Worm (Caenorhabditis elegans) whole organism, early embryonic: ENCODE measurements around the gene gcn-1.

Source experiments
- B0310.2 ChIP-seq: sonication (generic microtip); optimal IDR thresholded peaks from 2 replicates; lab custom pipeline; 2016; ENCODE audit warnings: mild to moderate bottlenecking, missing genetic modification characterization, missing compliant biosample characterization
- aly-1 ChIP-seq: sonication (generic microtip); optimal IDR thresholded peaks from 2 replicates; lab custom pipeline; 2016; ENCODE audit warnings: missing genetic modification characterization, missing compliant biosample characterization
- ama-1 ChIP-seq: fragments of 150-350 bp; optimal IDR thresholded peaks from 2 replicates; lab custom pipeline; 2014
- ceh-13 ChIP-seq: fragments of 200-800 bp; sonication (Bioruptor generic); optimal IDR thresholded peaks from 2 replicates; lab custom pipeline; 2018; ENCODE audit warnings: mild to moderate bottlenecking, missing genetic modification characterization, missing compliant biosample characterization
- ceh-36 ChIP-seq: sonication (generic microtip); optimal IDR thresholded peaks from 2 replicates; lab custom pipeline; 2016; ENCODE audit warnings: missing genetic modification characterization, inconsistent platforms, missing compliant biosample characterization
- ets-7 ChIP-seq: sonication (generic microtip); optimal IDR thresholded peaks from 2 replicates; lab custom pipeline; 2016; ENCODE audit warnings: missing genotype, missing genetic modification characterization, missing compliant biosample characterization
- flt-1 ChIP-seq: fragments of 200-800 bp; sonication (Bioruptor generic); IDR thresholded peaks from 2 replicates; pipeline ENCODE4 v1.3.6; 2022; ENCODE audit warnings: missing genetic modification characterization, missing compliant biosample characterization
- hnd-1 ChIP-seq: sonication (generic microtip); optimal IDR thresholded peaks from 2 replicates; lab custom pipeline; 2016; ENCODE audit warnings: missing genetic modification characterization, missing compliant biosample characterization
- pes-1 ChIP-seq: fragments of 200-800 bp; sonication (Bioruptor generic); IDR thresholded peaks from 2 replicates; pipeline ENCODE4 v1.3.6; 2022; ENCODE audit warnings: missing genetic modification reagents, missing genetic modification characterization, missing compliant biosample characterization
- scrt-1 ChIP-seq: fragments of 200-800 bp; sonication (Bioruptor generic); IDR thresholded peaks from 2 replicates; pipeline ENCODE4 v1.3.6; 2022; ENCODE audit warnings: missing genetic modification characterization, missing compliant biosample characterization
- sea-1 ChIP-seq: fragments of 200-800 bp; sonication (Bioruptor generic); conservative IDR thresholded peaks from 2 replicates; pipeline ENCODE4 v1.3.6; 2022; ENCODE audit warnings: missing genetic modification characterization, missing compliant biosample characterization
- tbx-11 ChIP-seq: fragments of 200-800 bp; sonication (Bioruptor generic); IDR thresholded peaks from 2 replicates; pipeline ENCODE4 v1.3.6; 2022; ENCODE audit warnings: missing genetic modification characterization, missing compliant biosample characterization
- tbx-37 ChIP-seq: fragments of 200-800 bp; sonication (Bioruptor generic); conservative IDR thresholded peaks from 2 replicates; pipeline ENCODE4 v1.3.6; 2022; ENCODE audit warnings: missing genetic modification reagents, missing genetic modification characterization, missing compliant biosample characterization
- tra-4 ChIP-seq: sonication (generic microtip); optimal IDR thresholded peaks from 2 replicates; lab custom pipeline; 2017; ENCODE audit warnings: missing genetic modification characterization, missing compliant biosample characterization

- TF ChIP-seq aly-1 (tag; lab: Kevin White, UChicago) (no peak), ets-7 (tag; lab: Kevin White, UChicago) (no peak), ama-1 (lab: Kevin White, UChicago) (no peak), ceh-13 (GFP tag; lab: Kevin White, UChicago) (no peak), ceh-36 (tag; lab: Kevin White, UChicago) (no peak), pes-1 (GFP tag; lab: Robert Waterston, UW) (no peak), sea-1 (GFP tag; lab: Robert Waterston, UW) (no peak), hnd-1 (tag; lab: Kevin White, UChicago) (no peak), tbx-11 (no peak), B0310.2 (tag; lab: Kevin White, UChicago) (no peak), tbx-37 (GFP tag; lab: Robert Waterston, UW) (no peak), tra-4 (tag; lab: Kevin White, UChicago) (no peak), flt-1 (GFP tag; lab: Robert Waterston, UW) (no peak), scrt-1 (no peak)
Observed at ce11 chrIII:2111376-2111775, 40.4 kb upstream of the gcn-1 start.
